Fruit fly (Drosophila melanogaster): ENCODE measurements around the gene Sap47.

The Sap47 gene

dm6 chr3R:15965169-15965568 is 30.3 kb downstream of the Sap47 start, which contains the start of the genes CG32856 and Rbf2 (continued):
- TF ChIP-seq CG6808 (GFP tag; optimal IDR thresholded peaks at IDR 0.05) (no peak), CG32006 (GFP tag; optimal IDR thresholded peaks at IDR 0.05) (no peak), dac (GFP tag; optimal IDR thresholded peaks at IDR 0.05) (peak; percentile 65), CG6792 (GFP tag; optimal IDR thresholded peaks at IDR 0.05) (peak; percentile 84), svp (GFP tag) (peak; percentile 95), CG9139 (GFP tag; optimal IDR thresholded peaks at IDR 0.05) (peak; percentile 50), CG6854 (GFP tag; optimal IDR thresholded peaks at IDR 0.05) (no peak), spab (GFP tag; optimal IDR thresholded peaks at IDR 0.05) (peak; percentile 61)

dm6 chr3R:15972298-15972978 is 37.5 kb downstream of the Sap47 start, which contains the start of gene mor:
Gene mor, minus strand, starts transcription at chr3R:15972913.
- peak; percentile 12 for TF ChIP-seq CG6854 (GFP tag; optimal IDR thresholded peaks at IDR 0.05)
- TF ChIP-seq CG1621 (tag; optimal IDR thresholded peaks at IDR 0.05): peak; percentile 15
- no peak for TF ChIP-seq Gug (GFP tag; IDR thresholded peaks at IDR 0.05)
- TF ChIP-seq CG6808 (GFP tag; optimal IDR thresholded peaks at IDR 0.05): peak; percentile 10
- TF ChIP-seq Ets96B (tag; optimal IDR thresholded peaks at IDR 0.05): no peak
- TF ChIP-seq ss (GFP tag; optimal IDR thresholded peaks at IDR 0.05): peak; percentile 13 to 45
- no peak for TF ChIP-seq CG15336 (GFP tag; IDR thresholded peaks at IDR 0.05)
- peak; percentile 21 for TF ChIP-seq Eip78C (GFP tag)
- TF ChIP-seq dac (GFP tag; optimal IDR thresholded peaks at IDR 0.05): no peak

- TF ChIP-seq CG3032 (tag; optimal IDR thresholded peaks at IDR 0.05): peak; percentile 71
- no peak for TF ChIP-seq salr (GFP tag; optimal IDR thresholded peaks at IDR 0.05)
- no peak for TF ChIP-seq esn (GFP tag; optimal IDR thresholded peaks at IDR 0.05)
- TF ChIP-seq fd59A (GFP tag; optimal IDR thresholded peaks at IDR 0.05): no peak
- no peak for TF ChIP-seq CG4318 (GFP tag; optimal IDR thresholded peaks at IDR 0.05)
- TF ChIP-seq CG6792 (GFP tag; optimal IDR thresholded peaks at IDR 0.05): no peak
- peak; percentile 66 for TF ChIP-seq pdm3 (GFP tag; optimal IDR thresholded peaks at IDR 0.05)
- TF ChIP-seq achi (GFP tag; optimal IDR thresholded peaks at IDR 0.05): peak; percentile 63
- no peak for TF ChIP-seq CG8119 (GFP tag; IDR thresholded peaks at IDR 0.05)
- TF ChIP-seq CG6854 (GFP tag; optimal IDR thresholded peaks at IDR 0.05): peak; percentile 50
- no peak for TF ChIP-seq CG7368 (GFP tag; optimal IDR thresholded peaks at IDR 0.05)
- TF ChIP-seq CG11902 (GFP tag; optimal IDR thresholded peaks at IDR 0.05): peak; percentile 50
- TF ChIP-seq OdsH (GFP tag; optimal IDR thresholded peaks at IDR 0.05): peak; percentile 47
- TF ChIP-seq svp (GFP tag): peak; percentile 62
- TF ChIP-seq CG31627 (GFP tag; optimal IDR thresholded peaks at IDR 0.05): peak; percentile 70
- TF ChIP-seq fkh (GFP tag; optimal IDR thresholded peaks at IDR 0.05): no peak
- TF ChIP-seq Eip75B (GFP tag; optimal IDR thresholded peaks at IDR 0.05): peak; percentile 1
- TF ChIP-seq CG15336 (GFP tag; IDR thresholded peaks at IDR 0.05): no peak
- no peak for TF ChIP-seq CG16779 (tag; optimal IDR thresholded peaks at IDR 0.05)
- peak; percentile 61 for TF ChIP-seq Ets21C (GFP tag; optimal IDR thresholded peaks at IDR 0.05)
- no peak for TF ChIP-seq CG6163 (GFP tag; IDR thresholded peaks at IDR 0.05)
- peak; percentile 80 for TF ChIP-seq Eip78C (GFP tag)
- TF ChIP-seq topi (GFP tag; optimal IDR thresholded peaks at IDR 0.05): no peak
- TF ChIP-seq CG6808 (GFP tag; optimal IDR thresholded peaks at IDR 0.05): no peak
- TF ChIP-seq acj6 (GFP tag; optimal IDR thresholded peaks at IDR 0.05): peak; percentile 35
- no peak for TF ChIP-seq CG8319 (GFP tag; optimal IDR thresholded peaks at IDR 0.05)
- peak; percentile 10 for TF ChIP-seq Lpt (GFP tag; optimal IDR thresholded peaks at IDR 0.05)
- TF ChIP-seq Hr4 (GFP tag; optimal IDR thresholded peaks at IDR 0.05): peak; percentile 72
- peak in 1 of 2 experiments; percentile 10 for TF ChIP-seq ss (GFP tag; optimal IDR thresholded peaks at IDR 0.05)
- no peak for TF ChIP-seq Gug (GFP tag; IDR thresholded peaks at IDR 0.05)
- peak; percentile 61 for TF ChIP-seq cyc (GFP tag; optimal IDR thresholded peaks at IDR 0.05)
- no peak for TF ChIP-seq eg (GFP tag; IDR thresholded peaks at IDR 0.05)
- TF ChIP-seq CG1621 (tag; optimal IDR thresholded peaks at IDR 0.05): peak; percentile 38
- peak; percentile 56 for TF ChIP-seq CG10631 (GFP tag; optimal IDR thresholded peaks at IDR 0.05)
- peak; percentile 63 for TF ChIP-seq Hr39 (GFP tag; optimal IDR thresholded peaks at IDR 0.05)
- no peak for TF ChIP-seq CG6276 (GFP tag; optimal IDR thresholded peaks at IDR 0.05)
- no peak for TF ChIP-seq Eip93F (GFP tag; optimal IDR thresholded peaks at IDR 0.05)
- no peak for TF ChIP-seq CG3919 (GFP tag; optimal IDR thresholded peaks at IDR 0.05)
- TF ChIP-seq Smox (GFP tag; optimal IDR thresholded peaks at IDR 0.05): peak; percentile 44
- no peak for TF ChIP-seq CG8632 (GFP tag; optimal IDR thresholded peaks at IDR 0.05)
These were observed 38.1 kb downstream of the Sap47 start, which contains the start of gene Hel89B for dm6 chr3R:15972979-15973486. Gene Hel89B, plus strand, starts transcription at chr3R:15973298.

Measured in whole organism, prepupa.